Worm (Caenorhabditis elegans) whole organism, L2 larva: Measurements from ENCODE around the gene gfl-1.

Source experiments
- C34F6.9 ChIP-seq: fragments of 150-350 bp; optimal IDR thresholded peaks from 2 replicates; lab custom pipeline; 2014; ENCODE audit warnings: missing biosample characterization, missing genetic modification characterization
- dmd-4 ChIP-seq: sonication (generic microtip); optimal IDR thresholded peaks from 2 replicates; lab custom pipeline; 2017; ENCODE audit warnings: missing biosample characterization, missing genetic modification characterization
- egl-27 ChIP-seq: sonication (generic microtip); optimal IDR thresholded peaks from 3 replicates; lab custom pipeline; 2017; ENCODE audit warnings: missing biosample characterization, missing genetic modification reagents, missing genetic modification characterization
- fos-1 ChIP-seq: fragments of 150-350 bp; optimal IDR thresholded peaks from 2 replicates; lab custom pipeline; 2014; ENCODE audit warnings: missing biosample characterization, missing genetic modification characterization
- mdl-1 ChIP-seq, 2 experiments: fragments of 150-350 bp in 1 of 2; sonication (generic microtip) in 1 of 2; optimal IDR thresholded peaks; 2 replicates each; lab custom pipeline; 2017; ENCODE audit warnings: missing biosample characterization in 2 of 2, missing genetic modification characterization in 2 of 2
- nhr-21 ChIP-seq: fragments of 150-350 bp; optimal IDR thresholded peaks from 2 replicates; lab custom pipeline; 2014; ENCODE audit warnings: missing biosample characterization, missing genetic modification characterization
- nhr-23 ChIP-seq: fragments of 150-350 bp; optimal IDR thresholded peaks from 2 replicates; lab custom pipeline; 2014; ENCODE audit warnings: missing biosample characterization, missing genetic modification reagents, missing genetic modification characterization
- nhr-237 ChIP-seq: fragments of 150-350 bp; optimal IDR thresholded peaks from 2 replicates; lab custom pipeline; 2014; ENCODE audit warnings: missing biosample characterization, missing genetic modification characterization
- nhr-6 ChIP-seq: fragments of 150-350 bp; optimal IDR thresholded peaks from 2 replicates; lab custom pipeline; 2014; ENCODE audit warnings: missing biosample characterization, missing genetic modification characterization
- peb-1 ChIP-seq: fragments of 150-350 bp; optimal IDR thresholded peaks from 2 replicates; lab custom pipeline; 2014; ENCODE audit warnings: missing biosample characterization, missing genetic modification characterization
- sma-3 ChIP-seq: sonication (generic microtip); optimal IDR thresholded peaks from 2 replicates; lab custom pipeline; 2016; ENCODE audit warnings: missing genetic modification reagents, missing genetic modification characterization, missing compliant biosample characterization
- ztf-11 ChIP-seq: sonication (generic microtip); optimal IDR thresholded peaks from 2 replicates; lab custom pipeline; 2017; ENCODE audit warnings: missing biosample characterization, missing genetic modification characterization

DNA sequence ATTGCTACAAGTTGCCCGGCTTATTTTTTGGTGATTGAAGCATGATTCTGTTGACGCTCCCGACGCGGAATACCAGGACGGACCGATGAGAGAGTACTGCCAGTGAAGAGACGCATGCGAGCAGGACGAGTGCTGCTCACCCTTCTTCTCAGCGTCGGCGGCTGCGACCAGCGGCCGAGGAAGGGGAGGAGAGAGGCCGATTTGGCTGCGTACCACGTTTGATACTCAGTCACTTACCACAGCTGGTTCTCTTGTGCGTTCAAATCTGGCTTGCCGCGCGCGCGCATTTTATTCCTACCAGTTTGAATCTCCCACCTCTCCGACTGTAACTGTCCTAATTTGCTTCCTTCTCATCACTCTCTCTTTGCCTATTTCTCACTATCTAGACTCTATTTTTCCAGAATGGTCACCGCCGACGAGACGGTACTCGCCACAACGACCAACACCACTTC lies 3.2 kb downstream of the gfl-1 start, which contains the start of gene mep-1:
- TF ChIP-seq nhr-237 (tag; lab: Kevin White, UChicago): no peak
- peak; percentile 8 for TF ChIP-seq sma-3 (GFP tag; lab: Kevin White, UChicago)
- TF ChIP-seq C34F6.9 (tag; lab: Kevin White, UChicago): peak; percentile 77
- no peak for TF ChIP-seq fos-1 (tag; lab: Kevin White, UChicago)
- TF ChIP-seq nhr-6 (tag; lab: Kevin White, UChicago): no peak
- peak; percentile 30 for TF ChIP-seq nhr-21 (tag; lab: Kevin White, UChicago)
- TF ChIP-seq dmd-4 (tag; lab: Kevin White, UChicago): no peak
- no peak for TF ChIP-seq ztf-11 (tag; lab: Kevin White, UChicago)
- peak; percentile 1 for TF ChIP-seq egl-27 (tag; lab: Kevin White, UChicago)
- TF ChIP-seq peb-1: no peak
- TF ChIP-seq mdl-1 (tag; optimal IDR thresholded peaks at IDR 0.05; lab: Kevin White, UChicago): peak in 1 of 2 experiments; percentile 29
- no peak for TF ChIP-seq nhr-23 (tag; lab: Kevin White, UChicago)
